Worm (Caenorhabditis elegans) whole organism, dauer: ENCODE measurements around the gene acl-7.

ENCODE experiments used
- unc-62 ChIP-seq: sonication (generic microtip); optimal IDR thresholded peaks from 2 replicates; lab custom pipeline; 2017; ENCODE audit warnings: missing biosample characterization, missing genetic modification reagents, missing genetic modification characterization

The acl-7 gene

ce11 chrII:12808746-12809145 is 7.5 kb downstream of the acl-7 start:
- no peak for TF ChIP-seq unc-62 (GFP tag; lab: Kevin White, UChicago)

ce11 chrII:12806602-12807182 is 9.6 kb downstream of the acl-7 start, which contains the start of gene spds-1:
Gene spds-1, plus strand, starts transcription at chrII:12806899.
- no peak for TF ChIP-seq unc-62 (GFP tag; lab: Kevin White, UChicago)

- TF ChIP-seq unc-62 (GFP tag; lab: Kevin White, UChicago): no peak
These were observed 10.4 kb downstream of the acl-7 start for ce11 chrII:12805765-12806384.

ce11 chrII:12805161-12805560 is 11.1 kb downstream of the acl-7 start, which contains the start of the genes Y46G5A.18 and Y46G5A.47:
Gene Y46G5A.18, minus strand, starts transcription at chrII:12805261.
Gene Y46G5A.47, minus strand, starts transcription at chrII:12805306.
- TF ChIP-seq unc-62 (GFP tag; lab: Kevin White, UChicago): no peak

ce11 chrII:12799927-12800522 is 16.2 kb downstream of the acl-7 start:
- TF ChIP-seq unc-62 (GFP tag; lab: Kevin White, UChicago): no peak

ce11 chrII:12799364-12799763 is 16.9 kb downstream of the acl-7 start:
- TF ChIP-seq unc-62 (GFP tag; lab: Kevin White, UChicago): no peak

- no peak for TF ChIP-seq unc-62 (GFP tag; lab: Kevin White, UChicago)
These were observed 17.4 kb downstream of the acl-7 start for ce11 chrII:12798814-12799213.

- TF ChIP-seq unc-62 (GFP tag; lab: Kevin White, UChicago): no peak
These were observed 19.0 kb downstream of the acl-7 start for ce11 chrII:12797211-12797794.

ce11 chrII:12796040-12796502 is 20.2 kb downstream of the acl-7 start, which contains the start of gene cpt-1:
Gene cpt-1, minus strand, starts transcription at chrII:12796452.
- TF ChIP-seq unc-62 (GFP tag; lab: Kevin White, UChicago): no peak

- TF ChIP-seq unc-62 (GFP tag; lab: Kevin White, UChicago): no peak
These were observed 21.1 kb downstream of the acl-7 start for ce11 chrII:12795188-12795587.

- no peak for TF ChIP-seq unc-62 (GFP tag; lab: Kevin White, UChicago)
These were observed 25.9 kb downstream of the acl-7 start for ce11 chrII:12790392-12790791.

ce11 chrII:12789497-12789896 is 26.8 kb downstream of the acl-7 start:
- TF ChIP-seq unc-62 (GFP tag; lab: Kevin White, UChicago): no peak

- TF ChIP-seq unc-62 (GFP tag; lab: Kevin White, UChicago): no peak
These were observed 28.4 kb downstream of the acl-7 start, which contains the start of gene alkb-7 for ce11 chrII:12787831-12788248. Gene alkb-7, minus strand, starts transcription at chrII:12788153.

ce11 chrII:12785391-12785790 is 30.9 kb downstream of the acl-7 start, which contains the start of gene Y46G5A.15:
Gene Y46G5A.15, minus strand, starts transcription at chrII:12785416.
- no peak for TF ChIP-seq unc-62 (GFP tag; lab: Kevin White, UChicago)

ce11 chrII:12776379-12776778 is 39.9 kb downstream of the acl-7 start, which contains the start of gene Y46G5A.34:
Gene Y46G5A.34, plus strand, starts transcription at chrII:12776679.
- TF ChIP-seq unc-62 (GFP tag; lab: Kevin White, UChicago): no peak

ce11 chrII:12774402-12774801 is 41.9 kb downstream of the acl-7 start, which contains the start of gene Y46G5A.14:
Gene Y46G5A.14, plus strand, starts transcription at chrII:12774702.
- no peak for TF ChIP-seq unc-62 (GFP tag; lab: Kevin White, UChicago)
